Fruit fly (Drosophila melanogaster): Measurements from ENCODE around the gene Prx4.

The Prx4 gene

DNA sequence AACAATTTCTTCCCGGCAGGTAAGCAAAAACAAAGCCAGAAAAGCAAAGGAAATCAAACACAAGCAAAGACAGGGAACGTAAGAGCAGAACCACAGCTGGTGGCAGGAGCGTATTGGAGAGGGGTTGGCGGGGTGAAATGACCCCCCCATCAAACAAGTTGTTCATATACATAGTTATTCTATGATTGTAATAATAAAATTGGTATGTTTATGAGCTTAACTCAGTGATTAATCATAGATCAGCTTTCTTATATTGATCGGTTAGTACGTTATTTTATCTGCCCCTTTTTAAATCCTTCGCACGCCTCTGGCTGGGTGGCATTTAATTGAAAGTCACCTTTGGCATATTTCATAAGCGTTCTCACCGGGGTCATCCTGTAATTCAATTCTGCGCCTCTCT is 31.3 kb downstream of the Prx4 start:
- TF ChIP-seq CG17801 (GFP tag; optimal IDR thresholded peaks at IDR 0.05; ENCODE audit: partially characterized antibody) = no peak

DNA sequence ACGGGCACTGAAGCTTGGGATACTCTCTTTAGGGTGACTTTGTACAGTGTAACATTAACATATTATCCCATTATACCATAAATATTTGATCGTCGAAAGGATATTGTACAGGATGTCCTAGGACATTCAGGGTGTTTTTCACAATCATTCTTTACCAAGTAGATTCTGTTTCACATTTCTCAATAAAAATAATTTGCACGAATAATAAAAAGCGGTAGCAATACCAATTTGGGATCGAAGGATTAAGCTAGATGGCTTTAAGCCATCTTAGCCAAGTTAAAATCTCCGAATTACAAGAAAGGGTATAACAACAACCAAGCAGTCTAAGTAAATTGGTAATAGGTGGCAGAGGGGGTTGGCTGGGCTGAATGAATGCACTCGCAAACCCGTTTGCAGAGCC is 32.2 kb downstream of the Prx4 start:
- no peak for TF ChIP-seq CG17801 (GFP tag; optimal IDR thresholded peaks at IDR 0.05; ENCODE audit: partially characterized antibody)

DNA sequence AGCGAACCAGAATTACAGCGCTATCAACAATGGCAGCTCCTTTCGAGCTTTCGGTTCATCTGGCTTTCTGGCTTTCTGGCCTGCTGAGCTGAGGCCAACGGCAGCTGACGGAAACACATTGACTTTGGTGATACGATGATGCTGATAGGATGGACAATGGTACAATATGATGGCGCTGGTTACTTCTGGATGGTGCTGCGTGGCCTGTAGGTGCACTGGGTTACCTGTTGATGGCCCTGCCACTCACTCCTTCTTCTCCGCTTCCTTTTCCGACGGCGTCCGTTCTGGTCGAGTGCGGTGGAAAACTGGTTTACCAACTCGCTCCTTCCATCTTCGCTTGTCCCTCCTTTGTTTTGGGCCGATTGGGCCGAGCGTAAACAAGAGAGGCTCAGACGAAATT is 32.6 kb downstream of the Prx4 start:
- no peak for TF ChIP-seq CG17801 (GFP tag; optimal IDR thresholded peaks at IDR 0.05; ENCODE audit: partially characterized antibody)

- no peak for TF ChIP-seq CG17801 (GFP tag; optimal IDR thresholded peaks at IDR 0.05; ENCODE audit: partially characterized antibody)
These were observed 34.8 kb downstream of the Prx4 start for dm6 chr3L:3076954-3077353.

DNA sequence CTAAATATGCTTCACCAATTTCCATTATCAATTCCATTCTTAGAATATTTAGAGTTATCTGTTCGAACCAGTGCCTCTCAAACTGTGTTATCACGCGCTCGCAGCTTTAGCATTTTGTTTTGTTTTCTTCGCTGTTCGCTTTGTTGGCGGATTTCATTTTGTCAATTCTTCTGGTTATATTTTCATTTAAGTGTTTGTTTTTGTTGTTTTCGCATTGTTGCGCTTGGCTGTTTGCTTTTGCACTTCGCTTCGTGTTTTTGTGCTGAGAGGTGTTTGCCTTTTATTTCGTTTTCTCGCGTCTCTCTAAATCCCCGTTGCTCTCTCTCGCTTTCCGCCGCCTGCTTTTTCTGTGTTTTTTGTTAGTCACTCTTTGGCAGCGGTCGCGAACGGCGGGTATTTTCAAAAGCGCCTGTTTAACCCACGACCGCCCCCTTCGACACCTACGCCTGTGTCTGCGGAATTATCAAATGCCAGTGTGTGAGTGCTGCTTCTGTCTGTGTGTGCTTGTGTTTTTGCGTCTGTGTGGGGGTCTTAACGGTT is 35.5 kb downstream of the Prx4 start:
- peak; percentile 83 for TF ChIP-seq CG17801 (GFP tag; optimal IDR thresholded peaks at IDR 0.05; ENCODE audit: partially characterized antibody)

dm6 chr3L:3078398-3079155 is 36.4 kb downstream of the Prx4 start:
- TF ChIP-seq CG17801 (GFP tag; optimal IDR thresholded peaks at IDR 0.05; ENCODE audit: partially characterized antibody) = no peak

DNA sequence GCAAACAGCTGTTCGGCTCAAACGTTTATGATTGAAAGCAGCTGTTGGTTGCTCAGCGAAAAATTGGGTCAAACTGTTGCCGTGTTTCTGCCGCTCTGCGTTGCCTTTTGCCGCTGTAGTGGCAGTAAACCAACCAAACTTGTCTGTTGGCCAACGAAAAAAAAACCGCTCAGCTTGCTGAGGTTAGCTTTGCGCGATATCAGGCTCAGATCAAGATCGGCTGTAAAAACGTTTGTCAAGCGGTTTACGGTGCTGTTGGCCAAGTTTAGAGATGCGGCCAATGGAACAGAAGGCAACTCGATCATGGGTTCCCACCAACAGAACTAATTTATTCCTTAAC is 37.0 kb downstream of the Prx4 start:
- TF ChIP-seq CG17801 (GFP tag; optimal IDR thresholded peaks at IDR 0.05; ENCODE audit: partially characterized antibody) = no peak

dm6 chr3L:3080084-3080994 is 38.2 kb downstream of the Prx4 start:
- TF ChIP-seq CG17801 (GFP tag; optimal IDR thresholded peaks at IDR 0.05; ENCODE audit: partially characterized antibody) = no peak

DNA sequence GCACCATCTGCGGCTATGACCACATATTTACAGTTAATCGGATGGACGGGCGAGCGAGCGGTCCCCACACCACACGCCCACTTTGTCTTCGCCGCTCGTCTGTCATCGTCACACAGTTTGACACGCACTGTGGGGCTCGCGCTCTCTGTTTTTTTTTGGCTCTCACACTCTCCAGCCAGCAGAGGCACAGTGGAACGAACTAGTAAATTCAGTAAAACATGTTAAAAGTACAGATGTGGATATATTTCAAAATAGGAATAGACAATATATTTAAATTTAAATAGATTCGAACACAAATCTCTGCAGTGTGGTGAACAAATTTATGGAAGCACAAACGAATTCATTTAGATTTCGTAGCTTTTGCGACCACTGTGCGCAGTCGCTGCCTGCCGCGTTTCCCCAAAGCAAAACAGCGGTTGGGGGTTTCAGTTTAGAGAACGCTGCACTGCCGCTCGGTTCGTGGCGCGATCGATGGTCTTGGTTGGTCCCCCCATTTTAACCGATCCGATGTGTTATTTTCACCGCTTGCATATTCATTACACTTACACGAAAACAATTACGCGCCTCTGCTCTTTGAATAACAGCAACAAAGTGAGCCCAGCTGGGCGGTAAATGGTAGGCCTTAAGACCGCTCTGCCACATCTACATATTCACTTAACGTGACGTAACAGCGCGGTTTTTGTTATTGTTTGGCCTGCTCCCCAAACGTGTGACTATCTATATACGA is 39.1 kb downstream of the Prx4 start:
- peak; percentile 98 for TF ChIP-seq CG17801 (GFP tag; optimal IDR thresholded peaks at IDR 0.05; ENCODE audit: partially characterized antibody)

DNA sequence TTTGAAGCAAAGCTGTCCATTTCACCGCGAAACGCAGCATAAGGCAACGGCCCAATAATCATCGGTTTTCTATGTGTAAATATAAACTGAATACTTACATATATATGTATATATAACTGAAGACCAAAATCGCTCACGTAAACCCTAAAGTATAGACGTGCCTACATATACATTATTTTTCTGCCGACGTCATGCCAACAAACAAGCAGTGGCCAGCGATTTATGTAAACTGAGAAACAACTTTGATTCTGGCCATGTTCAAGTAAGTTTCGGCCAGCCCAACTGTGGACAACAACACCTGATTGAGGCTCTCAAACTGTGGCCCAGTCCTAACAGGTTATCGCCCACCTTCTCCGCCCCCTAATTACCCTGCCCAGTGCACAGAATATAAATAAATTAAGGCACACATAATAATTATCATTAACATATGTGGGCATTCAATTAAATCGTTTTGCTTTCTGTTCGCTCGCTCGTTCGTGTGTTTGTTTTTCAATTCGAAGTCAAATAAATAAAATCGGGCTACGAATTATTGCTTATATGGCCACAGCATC is 39.9 kb downstream of the Prx4 start:
- TF ChIP-seq CG17801 (GFP tag; optimal IDR thresholded peaks at IDR 0.05; ENCODE audit: partially characterized antibody) = no peak

dm6 chr3L:3083329-3084083 is 41.3 kb downstream of the Prx4 start:
- TF ChIP-seq CG17801 (GFP tag; optimal IDR thresholded peaks at IDR 0.05; ENCODE audit: partially characterized antibody) = no peak

DNA sequence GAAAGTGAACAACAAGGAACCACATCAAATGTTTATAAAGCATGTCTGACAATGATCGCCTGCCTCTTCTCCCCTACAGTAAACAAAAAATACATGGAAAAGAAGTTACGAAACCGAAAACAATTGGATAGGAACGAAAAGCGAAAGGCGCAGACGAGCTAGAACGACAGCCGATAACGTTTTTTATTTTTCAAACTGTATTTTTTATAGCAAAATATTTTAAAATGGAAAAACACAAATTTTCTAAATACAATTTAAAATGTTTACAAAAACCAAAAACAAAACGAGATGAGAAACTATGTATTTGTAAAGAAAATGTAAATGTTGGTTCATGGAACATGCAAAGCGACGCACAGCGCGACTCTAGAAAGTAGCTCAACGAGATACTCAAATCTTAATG is 46.9 kb downstream of the Prx4 start:
- no peak for TF ChIP-seq CG17801 (GFP tag; optimal IDR thresholded peaks at IDR 0.05; ENCODE audit: partially characterized antibody)

DNA sequence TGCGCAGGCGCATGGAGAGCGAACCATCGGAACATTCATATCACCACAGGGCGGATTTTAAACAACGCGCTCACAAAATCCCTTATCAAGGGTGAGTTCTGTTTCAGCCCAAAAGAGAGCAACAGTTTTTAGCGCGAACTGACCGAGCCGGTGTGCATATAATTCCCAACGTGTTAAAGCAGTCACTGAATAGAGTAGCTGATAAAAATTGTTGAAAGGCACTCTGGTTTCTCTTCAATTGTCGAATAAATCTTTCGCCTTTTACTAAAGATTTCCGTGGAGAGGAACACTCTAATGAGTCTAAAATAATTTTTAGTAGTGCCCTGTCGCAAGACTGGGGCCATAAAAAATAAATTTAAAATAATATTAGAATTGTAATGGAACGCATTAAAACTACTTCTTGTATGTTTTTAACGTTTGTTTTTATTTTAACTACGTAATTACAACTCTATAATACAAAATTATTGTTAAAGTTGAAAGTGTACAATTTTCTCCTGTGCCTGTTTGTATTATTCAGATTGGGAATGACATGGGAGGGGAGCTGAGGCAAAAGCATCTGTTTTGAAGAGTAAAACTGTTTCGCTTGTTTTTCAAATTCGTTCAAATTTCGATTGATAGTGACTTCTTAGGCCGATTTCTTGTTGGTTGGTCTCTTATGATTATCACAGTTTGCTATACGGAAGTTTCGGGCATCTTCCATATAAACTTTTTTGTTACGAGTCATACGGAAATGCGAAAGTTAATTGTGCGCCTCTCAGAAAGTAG is 48.6 kb downstream of the Prx4 start:
- peak; percentile 6 for TF ChIP-seq CG17801 (GFP tag; optimal IDR thresholded peaks at IDR 0.05; ENCODE audit: partially characterized antibody)

All from ovary, adult (tissue).